Worm (Caenorhabditis elegans): ENCODE measurements around the gene Y57G11C.1130.
"Not testable (repeated sequence)": the region's sequence is repeated elsewhere in the genome, so short reads cannot be mapped to it uniquely, and the experiment has no call there.

Gene Y57G11C.1130

DNA sequence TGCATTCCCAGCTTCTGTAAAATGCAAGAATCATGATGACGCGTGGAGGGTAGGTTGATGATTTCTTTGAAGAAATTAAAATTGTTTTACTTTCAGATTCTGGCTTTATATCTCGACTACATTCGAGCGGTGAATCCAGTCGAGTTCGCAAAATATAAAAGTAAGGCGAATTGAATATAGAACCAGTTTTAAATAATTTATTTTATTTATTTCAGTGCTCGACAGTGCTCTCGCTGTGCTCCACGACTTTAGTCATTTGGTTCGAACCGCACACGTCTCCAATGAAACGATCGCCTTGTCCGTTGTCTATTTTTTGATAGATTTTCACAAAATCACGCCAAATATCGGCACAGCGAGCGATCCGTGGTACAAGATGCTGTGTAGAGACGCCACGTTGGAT is at the start of gene Y57G11C.1130:
Y57G11C.1130 (plus strand) TSS at position 301 of the 400 bp plus-strand sequence.
- TF ChIP-seq mel-28 (tag; optimal IDR thresholded peaks at IDR 0.05; ENCODE audit: borderline replicate concordance) (no peak), rpc-1 (optimal IDR thresholded peaks at IDR 0.05) (no peak), rpc-1 (tag; optimal IDR thresholded peaks at IDR 0.05) (no peak), Y53F4B.3 (GFP tag; IDR thresholded peaks at IDR 0.05) (no peak), efl-1 (GFP tag; optimal IDR thresholded peaks at IDR 0.05) (no peak), nhr-27 (tag; optimal IDR thresholded peaks at IDR 0.05) (no peak), Y53G8AR.9 (GFP tag; conservative IDR thresholded peaks at IDR 0.05) (no peak), cebp-1 (GFP tag; IDR thresholded peaks at IDR 0.05) (no peak), cebp-1 (tag; optimal IDR thresholded peaks at IDR 0.05) (no peak), bed-2 (GFP tag; IDR thresholded peaks at IDR 0.05) (no peak), ztf-28 (GFP tag; IDR thresholded peaks at IDR 0.05) (no peak), snpc-4 (GFP tag; optimal IDR thresholded peaks at IDR 0.05) (no peak), snpc-4 (tag; optimal IDR thresholded peaks at IDR 0.05) (no peak), let-607 (tag; optimal IDR thresholded peaks at IDR 0.05) (no peak), somi-1 (GFP tag; optimal IDR thresholded peaks at IDR 0.05) (no peak), ztf-25 (GFP tag; IDR thresholded peaks at IDR 0.05) (no peak), dpff-1 (tag; optimal IDR thresholded peaks at IDR 0.05) (no peak), sdz-38 (tag; optimal IDR thresholded peaks at IDR 0.05) (no peak), K12H6.12 (tag; optimal IDR thresholded peaks at IDR 0.05) (no peak), pha-4 (tag; optimal IDR thresholded peaks at IDR 0.05) (no peak), ztf-3 (GFP tag; optimal IDR thresholded peaks at IDR 0.05) (no peak)

DNA sequence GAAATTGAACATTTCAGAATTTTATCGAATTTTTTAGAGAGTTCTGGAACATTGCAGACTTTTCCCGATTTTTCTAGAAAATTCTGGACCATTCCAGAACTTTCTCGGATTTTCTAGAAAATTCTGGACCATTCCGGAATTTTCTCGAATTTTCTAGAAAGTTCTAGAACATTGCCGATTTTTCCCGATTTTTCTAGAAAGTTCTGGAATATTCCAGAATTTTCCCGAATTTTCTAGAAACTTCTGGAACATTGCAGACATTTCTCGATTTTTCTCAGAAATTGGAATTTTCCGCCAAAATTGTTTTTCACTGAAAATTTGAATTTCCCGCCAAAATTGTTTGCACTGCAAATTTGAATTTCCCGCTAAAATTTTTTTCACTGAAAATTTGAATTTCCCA is 42.1 kb upstream of the Y57G11C.1130 start:
- peak; percentile 92 for TF ChIP-seq hsf-1 (GFP tag; IDR thresholded peaks at IDR 0.05)

DNA sequence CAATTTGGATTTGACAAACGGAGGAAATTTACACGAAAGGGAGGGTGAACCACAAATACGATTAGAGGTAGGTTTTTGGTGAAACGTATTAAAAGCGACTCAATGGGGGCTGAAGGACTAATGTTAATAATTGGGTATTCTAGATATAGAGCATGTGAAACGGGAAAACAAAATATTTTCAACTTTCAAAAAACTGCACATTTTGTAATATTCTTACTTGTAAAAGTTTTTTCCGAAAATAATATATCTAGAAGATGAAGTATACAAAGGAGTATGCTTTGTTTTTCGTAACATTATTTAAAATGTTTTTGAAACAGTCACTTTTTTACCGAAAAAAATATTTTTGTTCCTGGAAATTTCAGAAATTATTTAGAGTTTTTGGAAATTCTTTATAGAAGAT is 40.4 kb upstream of the Y57G11C.1130 start:
- TF ChIP-seq ceh-79 (tag; optimal IDR thresholded peaks at IDR 0.05) (no peak), lsl-1 (GFP tag; optimal IDR thresholded peaks at IDR 0.05) (no peak), lin-40 (tag; optimal IDR thresholded peaks at IDR 0.05) (no peak), aptf-3 (GFP tag; IDR thresholded peaks at IDR 0.05) (no peak), mes-4 (tag; optimal IDR thresholded peaks at IDR 0.05) (no peak), B0261.1 (tag; optimal IDR thresholded peaks at IDR 0.05) (no peak), dpff-1 (tag; optimal IDR thresholded peaks at IDR 0.05) (no peak), aptf-2 (GFP tag; conservative IDR thresholded peaks at IDR 0.05) (no peak)

DNA sequence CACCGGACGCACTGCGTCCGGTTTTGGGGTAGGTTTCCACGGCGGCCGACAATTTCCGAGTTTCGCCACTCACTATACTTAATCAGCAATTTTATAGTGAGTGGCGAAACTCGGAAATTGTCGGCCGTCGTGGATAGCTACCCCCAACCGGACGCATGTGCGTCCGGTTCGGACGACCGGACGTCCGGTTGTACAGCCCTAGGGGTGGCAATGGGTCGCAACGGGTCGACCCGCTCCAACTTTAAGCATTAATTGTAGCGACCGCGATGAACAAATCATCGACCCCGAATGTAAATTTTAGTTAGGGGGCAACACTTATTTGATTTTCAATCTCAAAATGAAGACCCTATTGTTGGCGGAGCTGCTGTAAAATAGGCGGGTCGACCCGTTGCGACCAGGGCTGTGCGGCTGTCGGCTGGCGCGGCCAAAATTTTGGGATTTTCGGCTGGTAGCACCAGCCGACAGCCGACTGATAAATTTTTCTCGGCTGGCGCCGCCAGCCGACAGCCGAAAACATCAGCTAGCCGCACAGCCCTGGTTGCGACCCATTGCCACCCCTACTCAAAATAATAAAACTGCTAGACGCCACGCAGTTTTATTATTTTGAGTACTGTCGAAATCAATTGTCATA is 34.6 kb upstream of the Y57G11C.1130 start:
- not testable (repeated sequence) for TF ChIP-seq snpc-4 (GFP tag; optimal IDR thresholded peaks at IDR 0.05)
- peak in 2 of 4 experiments; percentile 81 to 94 for TF ChIP-seq snpc-4 (tag; optimal IDR thresholded peaks at IDR 0.05)
- peak; percentile 90 for TF ChIP-seq attf-6 (GFP tag; IDR thresholded peaks at IDR 0.05)
- peak; percentile 51; the same call in 1 of the 2 replicates for TF ChIP-seq egrh-3 (GFP tag; IDR thresholded peaks at IDR 0.05)

DNA sequence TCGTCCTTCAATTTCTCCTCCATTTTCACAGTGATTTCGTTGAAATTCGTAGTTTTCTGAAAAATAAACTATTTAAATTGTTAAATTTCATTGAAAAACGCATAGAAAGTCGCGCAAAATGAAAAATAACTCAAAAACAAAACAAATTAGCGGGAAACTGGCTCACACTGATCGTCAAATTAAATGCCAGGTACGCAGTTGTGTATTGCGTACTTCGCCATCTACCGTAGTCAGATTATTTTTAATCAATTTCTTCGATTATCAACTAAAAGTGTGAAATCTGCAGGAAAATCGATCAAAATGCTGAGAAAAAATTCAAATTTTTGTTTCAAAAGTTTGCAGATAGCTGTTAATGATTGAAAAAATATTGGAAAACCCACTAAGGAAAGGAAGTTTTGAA is 27.4 kb upstream of the Y57G11C.1130 start, which contains the start of gene Y57G11C.499:
Y57G11C.499 (minus strand) TSS at position 23 of the 400 bp plus-strand sequence.
- TF ChIP-seq lsl-1 (GFP tag; optimal IDR thresholded peaks at IDR 0.05): peak; percentile 79
- TF ChIP-seq tbp1 (GFP tag; optimal IDR thresholded peaks at IDR 0.05): peak; percentile 10
- no peak for TF ChIP-seq cebp-2 (GFP tag; IDR thresholded peaks at IDR 0.05)
- TF ChIP-seq repo-1 (tag; optimal IDR thresholded peaks at IDR 0.05): no peak
- TF ChIP-seq attf-6 (GFP tag; IDR thresholded peaks at IDR 0.05): peak; percentile 88
- TF ChIP-seq madf-6 (GFP tag; IDR thresholded peaks at IDR 0.05): peak; percentile 56; the same call in 1 of the 2 replicates
- peak; percentile 8 for TF ChIP-seq efl-1 (GFP tag; optimal IDR thresholded peaks at IDR 0.05)
- TF ChIP-seq snpc-4 (GFP tag; optimal IDR thresholded peaks at IDR 0.05): peak; percentile 78
- TF ChIP-seq snpc-4 (tag; optimal IDR thresholded peaks at IDR 0.05): peak in 3 of 4 experiments; percentile 89 to 93 (median 91)

All from whole organism, young adult.